Worm (Caenorhabditis elegans) whole organism, L1 larva: ENCODE measurements around the gene F08D12.3.

Source experiments
- C16A3.4 ChIP-seq: fragments of 150-350 bp; optimal IDR thresholded peaks from 2 replicates; lab custom pipeline; 2014; ENCODE audit warnings: missing biosample characterization, missing genetic modification characterization
- aly-2 ChIP-seq: fragments of 150-350 bp; optimal IDR thresholded peaks from 2 replicates; lab custom pipeline; 2014; ENCODE audit warnings: missing biosample characterization, missing genetic modification characterization
- blmp-1 ChIP-seq: fragments of 150-350 bp; optimal IDR thresholded peaks from 2 replicates; lab custom pipeline; 2014; ENCODE audit warnings: missing biosample characterization, missing genetic modification characterization
- elt-3 ChIP-seq, 6 experiments: fragments of 150-350 bp in 1 of 6; sonication (generic microtip); optimal IDR thresholded peaks; 2 replicates each; lab custom pipeline; 2017 to 2018; ENCODE audit warnings: missing biosample characterization in 6 of 6, missing genetic modification characterization in 6 of 6, inconsistent platforms in 1 of 6
- ets-5 ChIP-seq: fragments of 200-800 bp; sonication (Bioruptor generic); IDR thresholded peaks from 2 replicates; pipeline ENCODE4 v1.3.6; 2022; ENCODE audit warnings: missing genetic modification characterization, missing compliant biosample characterization
- lin-13 ChIP-seq: fragments of 150-350 bp; optimal IDR thresholded peaks from 2 replicates; lab custom pipeline; 2014; ENCODE audit warnings: missing biosample characterization, missing genetic modification reagents, missing genetic modification characterization
- lin-15B ChIP-seq: fragments of 150-350 bp; sonication (generic microtip); optimal IDR thresholded peaks from 3 replicates; lab custom pipeline; 2014; ENCODE audit warnings: missing biosample characterization, missing genetic modification characterization
- mdl-1 ChIP-seq, 2 experiments: fragments of 150-350 bp; optimal IDR thresholded peaks; 2 replicates each; lab custom pipeline; 2014 to 2017; ENCODE audit warnings: missing biosample characterization in 2 of 2, missing genetic modification characterization in 2 of 2, inconsistent platforms in 1 of 2
- nhr-237 ChIP-seq: fragments of 150-350 bp; optimal IDR thresholded peaks from 2 replicates; lab custom pipeline; 2014; ENCODE audit warnings: missing biosample characterization, missing genetic modification characterization
- nhr-76 ChIP-seq: sonication (generic microtip); optimal IDR thresholded peaks from 2 replicates; lab custom pipeline; 2017; ENCODE audit warnings: missing biosample characterization, missing genetic modification characterization
- nhr-77 ChIP-seq: fragments of 150-350 bp; optimal IDR thresholded peaks from 2 replicates; lab custom pipeline; 2014; ENCODE audit warnings: missing biosample characterization, missing genetic modification characterization
- rnt-1 ChIP-seq: sonication (generic microtip); optimal IDR thresholded peaks from 2 replicates; lab custom pipeline; 2016; ENCODE audit warnings: mild to moderate bottlenecking, missing genetic modification characterization, moderate library complexity, missing compliant biosample characterization
- ztf-11 ChIP-seq, 2 experiments: sonication (generic microtip); optimal IDR thresholded peaks; 2 replicates each; lab custom pipeline; 2016 to 2017; ENCODE audit warnings: missing genetic modification characterization in 2 of 2, missing biosample characterization in 1 of 2, missing compliant biosample characterization in 1 of 2

DNA sequence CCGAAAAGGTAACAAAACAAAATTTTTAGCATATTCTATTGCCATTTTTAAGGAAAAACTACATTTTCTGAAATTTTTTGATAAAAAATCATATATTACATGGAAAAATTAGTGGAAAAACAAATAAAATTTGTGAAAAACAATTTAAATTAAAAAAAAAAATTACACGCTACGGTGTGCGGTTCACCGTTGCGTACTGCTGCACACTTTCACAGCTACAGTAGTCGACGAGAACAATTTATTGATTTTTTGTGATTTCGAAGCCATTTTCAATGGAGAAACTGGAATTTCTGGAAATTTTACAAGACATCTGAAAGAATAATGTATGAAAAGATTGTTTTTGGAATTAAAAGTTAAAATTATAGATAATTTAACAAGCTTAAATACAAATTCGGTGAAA, 35.7 kb downstream of the F08D12.3 start:
- no peak for TF ChIP-seq elt-3 (tag; optimal IDR thresholded peaks at IDR 0.05; lab: Kevin White, UChicago)
- no peak for TF ChIP-seq blmp-1
- TF ChIP-seq ztf-11 (tag; optimal IDR thresholded peaks at IDR 0.05; lab: Kevin White, UChicago): no peak
- TF ChIP-seq ets-5 (GFP tag; lab: Robert Waterston, UW): no peak
- no peak for TF ChIP-seq nhr-77
- TF ChIP-seq nhr-237 (tag; lab: Kevin White, UChicago): no peak
- TF ChIP-seq mdl-1 (tag; optimal IDR thresholded peaks at IDR 0.05; lab: Kevin White, UChicago): no peak
- TF ChIP-seq C16A3.4 (tag; lab: Kevin White, UChicago): no peak
- TF ChIP-seq aly-2 (tag; lab: Kevin White, UChicago): no peak
- TF ChIP-seq lin-13 (GFP tag; lab: Kevin White, UChicago): no peak
- TF ChIP-seq rnt-1: no peak
- no peak for TF ChIP-seq lin-15B (tag; lab: Kevin White, UChicago)
- TF ChIP-seq nhr-76 (tag; lab: Kevin White, UChicago): no peak
